Fruit fly (Drosophila melanogaster) whole organism, embryonic: Measurements from ENCODE around the gene CG15439.

Source experiments
- Atf6 ChIP-seq: fragments of 200-800 bp; sonication (Bioruptor generic); IDR thresholded peaks from 2 replicates; pipeline ENCODE4 v1.3.6; 2022; ENCODE audit warnings: missing biosample characterization, missing genetic modification characterization
- CG10654 ChIP-seq: fragments of 200-800 bp; sonication (Bioruptor generic); optimal IDR thresholded peaks from 2 replicates; lab custom pipeline; 2016; ENCODE audit warnings: missing biosample characterization, missing genetic modification characterization
- CG17328 ChIP-seq: fragments of 200-800 bp; sonication (Bioruptor generic); IDR thresholded peaks from 2 replicates; pipeline ENCODE4 v1.3.6; 2022; ENCODE audit warnings: missing biosample characterization, missing genetic modification characterization
- CG17829 ChIP-seq: fragments of 200-800 bp; optimal IDR thresholded peaks from 2 replicates; lab custom pipeline; 2019; ENCODE audit warnings: missing biosample characterization, mild to moderate bottlenecking, missing genetic modification characterization, moderate library complexity
- CG18599 ChIP-seq: fragments of 200-800 bp; sonication (Bioruptor generic); optimal IDR thresholded peaks from 3 replicates; lab custom pipeline; 2017; ENCODE audit warnings: missing biosample characterization, missing genetic modification characterization, mild to moderate bottlenecking, moderate library complexity, missing genetic modification reagents
- CG2712 ChIP-seq: fragments of 200-800 bp; optimal IDR thresholded peaks from 3 replicates; lab custom pipeline; 2019; ENCODE audit warnings: missing biosample characterization, mild to moderate bottlenecking, missing genetic modification characterization, moderate library complexity
- CG2889 ChIP-seq: fragments of 200-800 bp; sonication (Bioruptor generic); IDR thresholded peaks from 3 replicates; pipeline ENCODE4 v1.3.6; 2022; ENCODE audit warnings: missing biosample characterization, missing genetic modification characterization
- CG31388 ChIP-seq: fragments of 200-800 bp; sonication (Bioruptor generic); optimal IDR thresholded peaks from 2 replicates; lab custom pipeline; 2016; ENCODE audit warnings: missing biosample characterization, missing genetic modification characterization
- CG4360 ChIP-seq: fragments of 200-800 bp; sonication (Bioruptor generic); IDR thresholded peaks from 2 replicates; pipeline ENCODE4 v1.3.6; 2022; ENCODE audit warnings: missing biosample characterization, missing genetic modification characterization
- CG4730 ChIP-seq: fragments of 200-800 bp; sonication (Bioruptor generic); IDR thresholded peaks from 2 replicates; pipeline ENCODE4 v1.3.6; 2022; ENCODE audit warnings: missing biosample characterization, missing genetic modification characterization
- CG4820 ChIP-seq: fragments of 200-800 bp; sonication (Bioruptor generic); optimal IDR thresholded peaks from 3 replicates; lab custom pipeline; 2016; ENCODE audit warnings: missing biosample characterization, missing genetic modification characterization
- CG5953 ChIP-seq: fragments of 200-800 bp; sonication (Bioruptor generic); IDR thresholded peaks from 2 replicates; pipeline ENCODE4 v1.3.6; 2022; ENCODE audit warnings: missing biosample characterization, missing genetic modification characterization
- CG6791 ChIP-seq: fragments of 200-800 bp; sonication (Bioruptor generic); IDR thresholded peaks from 3 replicates; pipeline ENCODE4 v1.3.6; 2022; ENCODE audit warnings: missing biosample characterization, missing genetic modification characterization; ENCODE audit not compliant: partially characterized antibody
- CG7271 ChIP-seq: fragments of 200-800 bp; sonication (Bioruptor generic); optimal IDR thresholded peaks from 2 replicates; lab custom pipeline; 2018; ENCODE audit warnings: missing biosample characterization, mild to moderate bottlenecking, missing genetic modification characterization, moderate library complexity
- CG8290 ChIP-seq, 3 experiments: fragments of 200-800 bp; sonication (Bioruptor generic); optimal IDR thresholded peaks; 2 replicates each; lab custom pipeline; 2016 to 2019; ENCODE audit warnings: missing biosample characterization in 3 of 3, missing genetic modification characterization in 3 of 3, mild to moderate bottlenecking in 2 of 3, moderate library complexity in 1 of 3
- CG8924 ChIP-seq: fragments of 200-800 bp; optimal IDR thresholded peaks from 3 replicates; lab custom pipeline; 2019; ENCODE audit warnings: missing biosample characterization, mild to moderate bottlenecking, missing genetic modification characterization, moderate library complexity
- CG9727 ChIP-seq: fragments of 200-800 bp; sonication (Bioruptor generic); optimal IDR thresholded peaks from 3 replicates; lab custom pipeline; 2017; ENCODE audit warnings: missing biosample characterization, mild to moderate bottlenecking, missing genetic modification characterization
- CG9817 ChIP-seq: fragments of 200-800 bp; sonication (Bioruptor generic); optimal IDR thresholded peaks from 2 replicates; lab custom pipeline; 2018; ENCODE audit warnings: missing biosample characterization, mild to moderate bottlenecking, missing genetic modification characterization, moderate library complexity
- Dbx ChIP-seq: fragments of 200-800 bp; sonication (Bioruptor generic); IDR thresholded peaks from 3 replicates; pipeline ENCODE4 v1.3.6; 2022; ENCODE audit warnings: missing biosample characterization, missing genetic modification characterization
- Dek ChIP-seq: fragments of 200-800 bp; sonication (Bioruptor generic); optimal IDR thresholded peaks from 3 replicates; lab custom pipeline; 2019; ENCODE audit warnings: missing biosample characterization, mild to moderate bottlenecking, missing genetic modification characterization, moderate library complexity
- Dll ChIP-seq: fragments of 200-800 bp; sonication (Bioruptor generic); IDR thresholded peaks from 4 replicates; pipeline ENCODE4 v1.3.6; 2022; ENCODE audit warnings: missing biosample characterization, missing genetic modification characterization; ENCODE audit not compliant: partially characterized antibody
- Doc3 ChIP-seq: fragments of 200-800 bp; sonication (Bioruptor generic); IDR thresholded peaks from 3 replicates; pipeline ENCODE4 v1.3.6; 2022; ENCODE audit warnings: missing biosample characterization, missing genetic modification characterization; ENCODE audit not compliant: partially characterized antibody
- Drgx ChIP-seq: fragments of 200-800 bp; sonication (Bioruptor generic); IDR thresholded peaks from 2 replicates; pipeline ENCODE4 v1.3.6; 2022; ENCODE audit warnings: missing biosample characterization, missing genetic modification characterization
- Ets97D ChIP-seq: fragments of 200-800 bp; sonication (Bioruptor generic); optimal IDR thresholded peaks from 3 replicates; lab custom pipeline; 2016; ENCODE audit warnings: missing biosample characterization, missing genetic modification characterization
- GATAe ChIP-seq: fragments of 200-800 bp; sonication (Bioruptor generic); conservative IDR thresholded peaks from 2 replicates; pipeline ENCODE4 v1.3.6; 2022; ENCODE audit warnings: missing biosample characterization, missing genetic modification characterization
- H15 ChIP-seq: fragments of 200-800 bp; sonication (Bioruptor generic); IDR thresholded peaks from 3 replicates; pipeline ENCODE4 v1.3.6; 2022; ENCODE audit warnings: missing biosample characterization, missing genetic modification characterization
- MBD-R2 ChIP-seq: fragments of 200-800 bp; sonication (Bioruptor generic); IDR thresholded peaks from 2 replicates; pipeline ENCODE4 v1.3.6; 2022; ENCODE audit warnings: missing biosample characterization, missing genetic modification characterization
- MESR4 ChIP-seq: fragments of 200-800 bp; sonication (Bioruptor generic); optimal IDR thresholded peaks from 2 replicates; lab custom pipeline; 2018; ENCODE audit warnings: missing biosample characterization, mild to moderate bottlenecking, missing genetic modification characterization, moderate library complexity
- Med ChIP-seq: fragments of 200-800 bp; sonication (Bioruptor generic); peaks from one replicate; lab custom pipeline; 2016; ENCODE audit warnings: missing biosample characterization, missing genetic modification characterization, mild to moderate bottlenecking, inconsistent platforms, moderate library complexity
- Meics ChIP-seq: fragments of 200-800 bp; sonication (Bioruptor generic); optimal IDR thresholded peaks from 2 replicates; lab custom pipeline; 2017; ENCODE audit warnings: missing biosample characterization, mild to moderate bottlenecking, missing genetic modification characterization
- NK7.1 ChIP-seq: fragments of 200-800 bp; sonication (Bioruptor generic); optimal IDR thresholded peaks from 3 replicates; lab custom pipeline; 2016; ENCODE audit warnings: missing biosample characterization, missing genetic modification characterization
- YL-1 ChIP-seq: fragments of 200-800 bp; sonication (Bioruptor generic); optimal IDR thresholded peaks from 3 replicates; lab custom pipeline; 2017; ENCODE audit warnings: missing biosample characterization, mild to moderate bottlenecking, missing genetic modification characterization
- aop ChIP-seq: fragments of 200-800 bp; sonication (Bioruptor generic); IDR thresholded peaks from 2 replicates; pipeline ENCODE4 v1.3.6; 2022; ENCODE audit warnings: missing biosample characterization, missing genetic modification characterization
- bigmax ChIP-seq: fragments of 200-800 bp; sonication (Bioruptor generic); optimal IDR thresholded peaks from 2 replicates; lab custom pipeline; 2018; ENCODE audit warnings: missing biosample characterization, mild to moderate bottlenecking, missing genetic modification characterization
- ci ChIP-seq: fragments of 200-800 bp; sonication (Bioruptor generic); IDR thresholded peaks from 3 replicates; pipeline ENCODE4 v1.3.6; 2022; ENCODE audit warnings: missing biosample characterization, missing genetic modification characterization
- cwo ChIP-seq: fragments of 200-800 bp; sonication (Bioruptor generic); optimal IDR thresholded peaks from 3 replicates; lab custom pipeline; 2017; ENCODE audit warnings: missing biosample characterization, missing genetic modification characterization, mild to moderate bottlenecking, moderate library complexity, missing genetic modification reagents
- eve ChIP-seq, 2 experiments: fragments of >200 bp; optimal IDR thresholded peaks; 2 replicates each; lab custom pipeline; 2017; ENCODE audit warnings: missing biosample characterization in 2 of 2, missing genetic modification characterization in 2 of 2
- fd102C ChIP-seq: fragments of 200-800 bp; sonication (Bioruptor generic); optimal IDR thresholded peaks from 2 replicates; lab custom pipeline; 2018; ENCODE audit warnings: missing biosample characterization, mild to moderate bottlenecking, missing genetic modification characterization, moderate library complexity
- ftz-f1 ChIP-seq: fragments of 200-800 bp; sonication (Bioruptor generic); optimal IDR thresholded peaks from 2 replicates; lab custom pipeline; 2016; ENCODE audit warnings: missing biosample characterization, missing genetic modification characterization
- oc ChIP-seq: fragments of 200-800 bp; sonication (Bioruptor generic); optimal IDR thresholded peaks from 2 replicates; lab custom pipeline; 2018; ENCODE audit warnings: missing biosample characterization, mild to moderate bottlenecking, missing genetic modification characterization, moderate library complexity
- org-1 ChIP-seq: fragments of 200-800 bp; sonication (Bioruptor generic); optimal IDR thresholded peaks from 2 replicates; lab custom pipeline; 2017; ENCODE audit warnings: missing biosample characterization, missing genetic modification characterization
- pum ChIP-seq: fragments of 200-800 bp; sonication (Bioruptor generic); optimal IDR thresholded peaks from 2 replicates; lab custom pipeline; 2016; ENCODE audit warnings: missing biosample characterization, missing genetic modification characterization
- row ChIP-seq: fragments of 200-800 bp; sonication (Bioruptor generic); IDR thresholded peaks from 3 replicates; pipeline ENCODE4 v1.3.6; 2022; ENCODE audit warnings: missing biosample characterization, missing genetic modification characterization
- sens-2 ChIP-seq: fragments of 200-800 bp; sonication (Bioruptor generic); IDR thresholded peaks from 2 replicates; pipeline ENCODE4 v1.3.6; 2022; ENCODE audit warnings: missing biosample characterization, missing genetic modification characterization
- sim ChIP-seq: fragments of 200-800 bp; sonication (Bioruptor generic); IDR thresholded peaks from 2 replicates; pipeline ENCODE4 v1.3.6; 2022; ENCODE audit warnings: missing biosample characterization, missing genetic modification characterization
- sisA ChIP-seq: fragments of 200-800 bp; sonication (Bioruptor generic); IDR thresholded peaks from 2 replicates; pipeline ENCODE4 v1.3.6; 2022; ENCODE audit warnings: missing biosample characterization, missing genetic modification characterization
- sna ChIP-seq: fragments of 200-800 bp; sonication (Bioruptor generic); IDR thresholded peaks from 2 replicates; pipeline ENCODE4 v1.3.6; 2022; ENCODE audit warnings: missing biosample characterization, missing genetic modification characterization; ENCODE audit not compliant: partially characterized antibody
- tup ChIP-seq: fragments of 200-800 bp; sonication (Bioruptor generic); optimal IDR thresholded peaks from 2 replicates; lab custom pipeline; 2016; ENCODE audit warnings: missing biosample characterization, mild to moderate bottlenecking, missing genetic modification characterization, moderate library complexity
- unpg ChIP-seq: fragments of 200-800 bp; sonication (Bioruptor generic); optimal IDR thresholded peaks from 3 replicates; lab custom pipeline; 2018; ENCODE audit warnings: missing biosample characterization, mild to moderate bottlenecking, missing genetic modification characterization, moderate library complexity
- usp ChIP-seq: fragments of >200 bp; optimal IDR thresholded peaks from 2 replicates; lab custom pipeline; 2017; ENCODE audit warnings: missing biosample characterization, missing genetic modification characterization
- yki ChIP-seq: fragments of >200 bp; optimal IDR thresholded peaks from 3 replicates; lab custom pipeline; 2018

Gene CG15439

DNA sequence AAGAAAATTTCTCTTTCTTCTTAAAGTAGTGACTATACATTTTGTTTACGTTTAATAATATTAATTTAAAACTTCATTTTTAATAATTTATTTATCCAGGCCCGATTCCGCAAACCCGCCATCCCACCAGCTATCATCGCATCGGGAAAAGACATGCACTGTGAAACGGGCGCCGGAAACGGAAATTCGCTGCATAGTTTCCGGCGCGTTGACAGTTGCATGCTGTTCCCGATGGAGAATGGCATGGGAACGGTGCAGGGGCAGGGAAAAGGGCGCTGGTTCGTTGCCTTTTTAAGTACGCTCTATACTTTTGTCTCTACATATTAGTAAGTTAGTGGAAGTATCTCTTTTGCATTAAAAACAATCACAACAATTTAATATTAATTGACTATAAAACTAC is 25.1 kb upstream of the CG15439 start (continued):
- TF ChIP-seq row (GFP tag; lab: Robert Waterston, UW): no peak
- no peak for TF ChIP-seq fd102C (GFP tag; lab: Kevin White, UChicago)
- 0 out of 2 replicates have a peak, but pooled peaks have one; percentile 22 for TF ChIP-seq sens-2
- no peak for TF ChIP-seq GATAe (GFP tag; lab: Robert Waterston, UW)
- no peak for TF ChIP-seq Dbx (GFP tag; lab: Robert Waterston, UW)
- no peak for TF ChIP-seq Doc3 (GFP tag; lab: Robert Waterston, UW)
- no peak for TF ChIP-seq CG5953 (GFP tag; lab: Robert Waterston, UW)
- peak; percentile 74 for TF ChIP-seq CG7271 (tag; lab: Kevin White, UChicago)
- TF ChIP-seq sisA (GFP tag; lab: Robert Waterston, UW): no peak
- no peak for TF ChIP-seq CG2889 (GFP tag; lab: Robert Waterston, UW)
- TF ChIP-seq oc (tag; lab: Kevin White, UChicago): no peak
- no peak for TF ChIP-seq CG2712 (tag; lab: Kevin White, UChicago)
- no peak for TF ChIP-seq aop (GFP tag; lab: Robert Waterston, UW)
- TF ChIP-seq CG9727 (GFP tag; lab: Kevin White, UChicago): no peak
- 0 out of 3 replicates have a peak, but pooled peaks have one; percentile 25 for TF ChIP-seq H15 (GFP tag; lab: Robert Waterston, UW)
- peak; percentile 72 for TF ChIP-seq Ets97D (GFP tag; lab: Kevin White, UChicago)
- TF ChIP-seq sim (GFP tag; lab: Robert Waterston, UW): no peak
- no peak for TF ChIP-seq Atf6 (GFP tag; lab: Robert Waterston, UW)
- peak; percentile 62; the same call in 2 of the 3 replicates for TF ChIP-seq ci
- TF ChIP-seq CG4820: no peak
- no peak for TF ChIP-seq eve (GFP tag; optimal IDR thresholded peaks at IDR 0.05; lab: Kevin White, UChicago)
- TF ChIP-seq yki (lab: Kevin White, UChicago): no peak
- no peak for TF ChIP-seq MESR4 (GFP tag; lab: Kevin White, UChicago)
- 0 out of 2 replicates have a peak, but pooled peaks have one; percentile 21 for TF ChIP-seq CG17328 (GFP tag; lab: Robert Waterston, UW)
- TF ChIP-seq Med (GFP tag; lab: Kevin White, UChicago): peak; percentile 34
- no peak for TF ChIP-seq CG8290 (GFP tag; optimal IDR thresholded peaks at IDR 0.05; lab: Kevin White, UChicago)
- TF ChIP-seq CG8290 (tag; optimal IDR thresholded peaks at IDR 0.05; lab: Kevin White, UChicago): peak in 1 of 2 experiments; percentile 19
- no peak for TF ChIP-seq CG17829 (tag; lab: Kevin White, UChicago)
- TF ChIP-seq CG9817 (tag; lab: Kevin White, UChicago): no peak
- TF ChIP-seq bigmax: no peak
- TF ChIP-seq ftz-f1 (GFP tag; lab: Kevin White, UChicago): no peak
- no peak for TF ChIP-seq CG10654
- TF ChIP-seq pum (GFP tag; lab: Kevin White, UChicago): no peak

DNA sequence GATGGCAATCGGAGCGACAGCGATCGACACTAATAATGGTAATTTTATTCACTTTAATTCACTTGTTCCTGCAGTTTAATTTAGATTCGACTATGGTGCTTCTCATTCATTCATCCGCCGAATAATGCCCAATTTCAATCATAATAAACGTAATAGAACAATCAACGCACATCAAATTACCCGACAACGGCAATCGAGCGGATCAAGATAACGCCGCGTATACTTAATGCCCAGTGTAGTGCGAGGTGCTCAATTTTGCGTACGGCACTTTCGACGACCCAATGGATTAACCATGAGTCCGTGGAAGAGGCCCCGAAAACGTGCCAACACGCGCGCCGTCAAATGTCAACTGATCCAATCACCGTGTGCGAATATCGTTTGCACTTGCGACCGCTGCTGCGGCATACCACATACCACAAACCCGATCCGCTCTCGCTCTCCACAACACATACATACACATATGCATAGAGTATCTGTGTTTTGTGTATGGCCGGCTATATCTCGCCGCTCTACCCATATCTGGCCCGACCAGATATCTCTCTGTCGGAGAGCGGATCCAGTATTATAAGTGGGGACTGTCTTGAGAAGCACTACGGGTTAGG is 23.9 kb upstream of the CG15439 start, which contains the start of gene ine:
Gene ine (minus strand): TSS at position 351 of the 602 bp plus-strand sequence.
- 0 out of 4 replicates have a peak, but pooled peaks have one; percentile 12 for TF ChIP-seq Dll
- TF ChIP-seq org-1: no peak
- 0 out of 2 replicates have a peak, but pooled peaks have one; percentile 6 for TF ChIP-seq MBD-R2 (GFP tag; lab: Robert Waterston, UW)
- TF ChIP-seq CG6791: no peak
- no peak for TF ChIP-seq Ets97D (GFP tag; lab: Kevin White, UChicago)
- TF ChIP-seq usp (GFP tag; lab: Kevin White, UChicago): no peak
- TF ChIP-seq YL-1 (GFP tag; lab: Kevin White, UChicago): no peak
- TF ChIP-seq CG4730 (GFP tag; lab: Robert Waterston, UW): no peak
- TF ChIP-seq CG8924: no peak
- no peak for TF ChIP-seq unpg (GFP tag; lab: Kevin White, UChicago)
- TF ChIP-seq tup (GFP tag; lab: Kevin White, UChicago): no peak
- peak; percentile 64 for TF ChIP-seq cwo (GFP tag; lab: Kevin White, UChicago)
- TF ChIP-seq Meics (GFP tag; lab: Kevin White, UChicago): no peak
- no peak for TF ChIP-seq sna (GFP tag; lab: Robert Waterston, UW)
- no peak for TF ChIP-seq CG18599 (GFP tag; lab: Kevin White, UChicago)
- TF ChIP-seq Drgx: peak; percentile 46; the same call in 1 of the 2 replicates
- TF ChIP-seq CG31388: no peak
- TF ChIP-seq CG4360: no peak
- TF ChIP-seq NK7.1: no peak
- no peak for TF ChIP-seq Dek
